Worm (Caenorhabditis elegans) whole organism, young adult: ENCODE measurements around the gene F19C6.4.
A peak's percentile ranks its signal among the peaks of the same experiment; 100 is the strongest.

Experiments
- B0261.1 ChIP-seq: sonication (generic microtip); optimal IDR thresholded peaks from 2 replicates; lab custom pipeline; 2016; ENCODE audit warnings: mild to moderate bottlenecking, missing genetic modification characterization, moderate library complexity, missing compliant biosample characterization
- C06A6.2 ChIP-seq: fragments of 200-800 bp; sonication (Bioruptor generic); conservative IDR thresholded peaks from 2 replicates; pipeline ENCODE4 v1.3.6; 2022; ENCODE audit warnings: missing genetic modification characterization, missing compliant biosample characterization
- C17E4.6 ChIP-seq: fragments of 200-800 bp; sonication (Bioruptor generic); IDR thresholded peaks from 2 replicates; pipeline ENCODE4 v1.3.6; 2022; ENCODE audit warnings: missing genetic modification reagents, missing genetic modification characterization, missing compliant biosample characterization
- F10E7.11 ChIP-seq: sonication (generic microtip); optimal IDR thresholded peaks from 2 replicates; lab custom pipeline; 2017; ENCODE audit warnings: mild to moderate bottlenecking, missing genetic modification characterization, moderate library complexity, missing compliant biosample characterization
- F23B12.7 ChIP-seq: sonication (generic microtip); optimal IDR thresholded peaks from 2 replicates; lab custom pipeline; 2017; ENCODE audit warnings: missing genetic modification characterization, mild to moderate bottlenecking, missing compliant biosample characterization, antibody characterized with exemption, moderate library complexity; ENCODE audit not compliant: insufficient read depth
- T26A5.8 ChIP-seq: sonication (generic microtip); optimal IDR thresholded peaks from 2 replicates; lab custom pipeline; 2016; ENCODE audit warnings: missing genetic modification characterization, missing compliant biosample characterization
- Y53F4B.3 ChIP-seq: fragments of 200-800 bp; sonication (Bioruptor generic); IDR thresholded peaks from 2 replicates; pipeline ENCODE4 v1.3.6; 2022; ENCODE audit warnings: missing genetic modification reagents, missing genetic modification characterization, missing compliant biosample characterization
- Y53G8AR.9 ChIP-seq: fragments of 200-800 bp; sonication (Bioruptor generic); conservative IDR thresholded peaks from 2 replicates; pipeline ENCODE4 v1.3.6; 2022; ENCODE audit warnings: missing genetic modification reagents, missing genetic modification characterization, missing compliant biosample characterization
- Y79H2A.3 ChIP-seq: fragments of 200-800 bp; sonication (Bioruptor generic); conservative IDR thresholded peaks from 2 replicates; pipeline ENCODE4 v1.3.6; 2022; ENCODE audit warnings: missing genetic modification reagents, missing genetic modification characterization, missing compliant biosample characterization
- atf-7 ChIP-seq: sonication (generic microtip); optimal IDR thresholded peaks from 2 replicates; lab custom pipeline; 2017; ENCODE audit warnings: mild to moderate bottlenecking, missing genetic modification characterization, missing compliant biosample characterization
- attf-5 ChIP-seq: fragments of 200-800 bp; sonication (Bioruptor generic); optimal IDR thresholded peaks from 2 replicates; lab custom pipeline; 2018; ENCODE audit warnings: mild to moderate bottlenecking, missing genetic modification characterization, missing compliant biosample characterization
- bed-2 ChIP-seq: fragments of 200-800 bp; sonication (Bioruptor generic); IDR thresholded peaks from 2 replicates; pipeline ENCODE4 v1.3.6; 2022; ENCODE audit warnings: missing genetic modification reagents, missing genetic modification characterization, missing compliant biosample characterization
- cebp-1 ChIP-seq, 2 experiments: fragments of 200-800 bp in 1 of 2; sonication (Bioruptor generic) in 1 of 2; sonication (generic microtip) in 1 of 2; IDR thresholded peaks in 1 of 2; optimal IDR thresholded peaks in 1 of 2; 2 replicates each; pipeline versions ENCODE4 v1.3.6 to Lab custom; 2017 to 2022; ENCODE audit warnings: missing compliant biosample characterization in 2 of 2, missing genetic modification characterization in 2 of 2, mild to moderate bottlenecking in 1 of 2, missing genetic modification reagents in 1 of 2, moderate library complexity in 1 of 2
- ceh-58 ChIP-seq: fragments of 200-800 bp; sonication (Bioruptor generic); IDR thresholded peaks from 2 replicates; pipeline ENCODE4 v1.3.6; 2022; ENCODE audit warnings: missing genetic modification characterization, missing compliant biosample characterization
- dpl-1 ChIP-seq: fragments of 150-350 bp; optimal IDR thresholded peaks from 2 replicates; lab custom pipeline; 2014; ENCODE audit warnings: missing biosample characterization, missing genetic modification reagents, missing genetic modification characterization
- egl-44 ChIP-seq: fragments of 200-800 bp; sonication (Bioruptor generic); IDR thresholded peaks from 2 replicates; pipeline ENCODE4 v1.3.6; 2022; ENCODE audit warnings: missing genetic modification reagents, missing genetic modification characterization, missing compliant biosample characterization
- ekl-4 ChIP-seq: fragments of 200-800 bp; sonication (Bioruptor generic); IDR thresholded peaks from 2 replicates; pipeline ENCODE4 v1.3.6; 2022; ENCODE audit warnings: missing genetic modification reagents, missing genetic modification characterization, missing compliant biosample characterization
- ets-4 ChIP-seq: fragments of 200-800 bp; sonication (Bioruptor generic); optimal IDR thresholded peaks from 2 replicates; lab custom pipeline; 2018; ENCODE audit warnings: mild to moderate bottlenecking, missing genetic modification characterization, missing compliant biosample characterization
- let-607 ChIP-seq, 2 experiments: fragments of 200-800 bp in 1 of 2; sonication (Bioruptor generic) in 1 of 2; sonication (generic microtip) in 1 of 2; optimal IDR thresholded peaks; 2 replicates each; lab custom pipeline; 2016 to 2018; ENCODE audit warnings: mild to moderate bottlenecking in 2 of 2, missing compliant biosample characterization in 2 of 2, missing genetic modification characterization in 2 of 2, moderate library complexity in 2 of 2, missing genotype in 1 of 2
- lin-54 ChIP-seq: fragments of 200-800 bp; sonication (Bioruptor generic); optimal IDR thresholded peaks from 2 replicates; lab custom pipeline; 2018; ENCODE audit warnings: mild to moderate bottlenecking, missing genetic modification characterization, missing compliant biosample characterization
- madf-10 ChIP-seq: sonication (generic microtip); optimal IDR thresholded peaks from 2 replicates; lab custom pipeline; 2016; ENCODE audit warnings: mild to moderate bottlenecking, missing genetic modification characterization, missing compliant biosample characterization
- madf-6 ChIP-seq: fragments of 200-800 bp; sonication (Bioruptor generic); IDR thresholded peaks from 2 replicates; pipeline ENCODE4 v1.3.6; 2022; ENCODE audit warnings: missing genetic modification reagents, missing genetic modification characterization, missing compliant biosample characterization
- madf-8 ChIP-seq: fragments of 200-800 bp; sonication (Bioruptor generic); conservative IDR thresholded peaks from 2 replicates; pipeline ENCODE4 v1.3.6; 2022; ENCODE audit warnings: missing genetic modification reagents, missing genetic modification characterization, missing compliant biosample characterization
- mel-28 ChIP-seq: sonication (generic microtip); optimal IDR thresholded peaks from 2 replicates; lab custom pipeline; 2016; ENCODE audit warnings: borderline replicate concordance, mild to moderate bottlenecking, missing genetic modification characterization, missing compliant biosample characterization
- nfyb-1 ChIP-seq: fragments of 200-800 bp; sonication (Bioruptor generic); IDR thresholded peaks from 2 replicates; pipeline ENCODE4 v1.3.6; 2022; ENCODE audit warnings: missing genetic modification reagents, missing genetic modification characterization, missing compliant biosample characterization
- nhr-179 ChIP-seq: sonication (generic microtip); optimal IDR thresholded peaks from 2 replicates; lab custom pipeline; 2016; ENCODE audit warnings: mild to moderate bottlenecking, missing genetic modification characterization, missing compliant biosample characterization
- rec-8 ChIP-seq, 2 experiments: sonication (generic microtip); optimal IDR thresholded peaks; 2 replicates each; lab custom pipeline; 2016; ENCODE audit warnings: mild to moderate bottlenecking in 2 of 2, missing genetic modification characterization in 2 of 2, missing genetic modification reagents in 2 of 2, missing genotype in 2 of 2, missing biosample characterization in 1 of 2, missing compliant biosample characterization in 1 of 2, moderate library complexity in 1 of 2
- repo-1 ChIP-seq: sonication (generic microtip); optimal IDR thresholded peaks from 2 replicates; lab custom pipeline; 2017; ENCODE audit warnings: mild to moderate bottlenecking, missing genetic modification characterization, missing compliant biosample characterization
- rpc-1 ChIP-seq, 2 experiments: fragments of 150-350 bp in 1 of 2; sonication (generic microtip) in 1 of 2; optimal IDR thresholded peaks; 2 replicates each; lab custom pipeline; 2014 to 2018; ENCODE audit warnings: missing biosample characterization in 1 of 2, missing genetic modification characterization in 1 of 2, missing genetic modification reagents in 1 of 2, missing genotype in 1 of 2
- sdz-38 ChIP-seq: sonication (generic microtip); optimal IDR thresholded peaks from 2 replicates; lab custom pipeline; 2016; ENCODE audit warnings: missing genotype, missing genetic modification characterization, missing compliant biosample characterization
- snpc-1.3 ChIP-seq: sonication (generic microtip); optimal IDR thresholded peaks from 2 replicates; lab custom pipeline; 2017; ENCODE audit warnings: missing genetic modification characterization, mild to moderate bottlenecking, missing compliant biosample characterization, antibody characterized with exemption, moderate library complexity, missing genotype, missing genetic modification reagents; ENCODE audit not compliant: insufficient read depth
- somi-1 ChIP-seq: fragments of 200-800 bp; sonication (Bioruptor generic); optimal IDR thresholded peaks from 2 replicates; lab custom pipeline; 2018; ENCODE audit warnings: mild to moderate bottlenecking, missing genetic modification characterization, missing compliant biosample characterization
- tbp1 ChIP-seq: fragments of 200-800 bp; sonication (Bioruptor generic); optimal IDR thresholded peaks from 2 replicates; lab custom pipeline; 2018; ENCODE audit warnings: mild to moderate bottlenecking, missing genetic modification characterization, missing compliant biosample characterization
- unc-130 ChIP-seq: sonication (generic microtip); optimal IDR thresholded peaks from 2 replicates; lab custom pipeline; 2016; ENCODE audit warnings: missing genetic modification reagents, missing genetic modification characterization, missing compliant biosample characterization
- zfh-2 ChIP-seq: fragments of 200-800 bp; sonication (Bioruptor generic); conservative IDR thresholded peaks from 2 replicates; pipeline ENCODE4 v1.3.6; 2022; ENCODE audit warnings: missing genetic modification reagents, missing genetic modification characterization, missing compliant biosample characterization
- zim-3 ChIP-seq: sonication (generic microtip); optimal IDR thresholded peaks from 2 replicates; lab custom pipeline; 2017; ENCODE audit warnings: mild to moderate bottlenecking, missing genetic modification characterization, moderate library complexity, missing compliant biosample characterization
- ztf-25 ChIP-seq: fragments of 200-800 bp; sonication (Bioruptor generic); IDR thresholded peaks from 2 replicates; pipeline ENCODE4 v1.3.6; 2022; ENCODE audit warnings: missing genetic modification reagents, missing genetic modification characterization, missing compliant biosample characterization
- ztf-28 ChIP-seq: fragments of 200-800 bp; sonication (Bioruptor generic); IDR thresholded peaks from 2 replicates; pipeline ENCODE4 v1.3.6; 2022; ENCODE audit warnings: missing genetic modification reagents, missing genetic modification characterization, missing compliant biosample characterization

F19C6.4 gene

DNA sequence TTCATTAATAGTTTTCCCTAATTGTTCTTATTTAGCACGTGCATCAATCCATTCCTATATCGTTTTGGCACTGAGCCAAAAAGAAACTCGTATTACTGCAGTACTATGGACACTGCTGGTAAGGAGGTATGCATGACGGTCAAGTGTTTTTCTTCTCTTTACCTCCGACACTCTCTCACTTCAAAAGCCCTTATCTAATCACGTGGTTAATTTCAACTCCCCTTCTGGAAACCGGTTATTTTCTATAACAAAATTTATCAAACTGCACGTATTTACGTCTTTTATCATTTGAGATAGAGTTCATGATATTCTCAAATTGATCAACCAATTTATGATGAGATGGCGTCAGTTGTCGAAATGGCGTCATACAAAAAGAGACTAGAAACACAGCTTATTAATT, 33.8 kb upstream of the F19C6.4 start (continued):
- TF ChIP-seq atf-7 (tag; lab: Kevin White, UChicago) (peak; percentile 61), somi-1 (GFP tag; lab: Kevin White, UChicago) (peak; percentile 58), F10E7.11 (tag; lab: Kevin White, UChicago) (no peak), nfyb-1 (no peak), let-607 (tag; optimal IDR thresholded peaks at IDR 0.05; lab: Kevin White, UChicago) (peak in 1 of 2 experiments; percentile 37), Y53F4B.3 (GFP tag; lab: Robert Waterston, UW) (no peak), ztf-25 (GFP tag; lab: Robert Waterston, UW) (no peak), rec-8 (tag; optimal IDR thresholded peaks at IDR 0.05; lab: Kevin White, UChicago) (no peak), T26A5.8 (tag; lab: Kevin White, UChicago) (no peak), C17E4.6 (no peak), zim-3 (tag; lab: Kevin White, UChicago) (no peak)

DNA sequence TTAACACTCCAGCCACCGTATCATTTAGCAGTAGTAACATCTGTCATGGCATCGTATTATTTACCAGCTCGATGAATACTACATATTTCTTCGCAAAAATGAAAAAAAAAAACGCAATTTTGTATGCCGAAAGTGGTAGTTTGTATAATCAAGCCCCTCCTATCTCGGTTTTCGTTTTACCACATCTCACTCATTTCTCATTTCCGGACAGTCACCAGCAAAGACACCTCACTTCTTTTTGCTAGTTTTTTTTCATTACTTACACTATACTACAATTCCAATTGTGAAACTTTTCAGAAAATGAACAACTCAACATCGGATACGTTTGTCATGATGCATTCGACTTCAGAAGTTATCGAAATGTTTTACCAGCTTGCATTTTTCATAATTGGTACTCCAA, 31.3 kb upstream of the F19C6.4 start, which contains the start of gene gnrr-3:
gnrr-3 (plus strand) TSS at position 301 of the 400 bp plus-strand sequence.
- TF ChIP-seq B0261.1 (tag; lab: Kevin White, UChicago) (no peak), lin-54 (no peak), egl-44 (no peak), madf-6 (GFP tag; lab: Robert Waterston, UW) (no peak), zfh-2 (no peak), repo-1 (tag; lab: Kevin White, UChicago) (no peak), dpl-1 (GFP tag; lab: Kevin White, UChicago) (no peak), mel-28 (tag; lab: Kevin White, UChicago) (no peak), cebp-1 (GFP tag; IDR thresholded peaks at IDR 0.05; lab: Robert Waterston, UW) (no peak), cebp-1 (tag; optimal IDR thresholded peaks at IDR 0.05; lab: Kevin White, UChicago) (no peak), madf-10 (tag; lab: Kevin White, UChicago) (no peak), snpc-1.3 (no peak), ekl-4 (GFP tag; lab: Robert Waterston, UW) (no peak), madf-8 (no peak), bed-2 (GFP tag; lab: Robert Waterston, UW) (no peak), sdz-38 (tag; lab: Kevin White, UChicago) (no peak)

DNA sequence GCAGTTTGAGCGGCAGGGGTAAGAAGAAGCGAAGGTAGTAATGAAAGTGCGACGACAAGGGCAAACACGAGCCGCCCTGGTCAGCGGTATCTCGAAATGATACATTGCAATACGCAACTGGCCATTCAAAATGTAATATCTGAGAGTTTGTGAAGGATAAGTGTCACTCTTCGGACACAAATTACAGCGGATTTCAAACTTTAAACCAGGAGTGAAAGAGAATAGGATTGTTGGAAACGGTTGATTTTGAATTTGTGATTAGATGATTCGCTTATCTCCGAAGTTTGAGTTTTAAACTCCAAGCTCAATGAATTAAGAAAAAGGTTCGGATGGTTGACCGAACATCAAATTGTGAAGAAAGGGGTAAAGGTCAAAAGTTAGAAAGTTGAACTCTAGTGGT, 29.5 kb upstream of the F19C6.4 start, which contains the start of gene ZC374.2:
ZC374.2 (minus strand) TSS at position 101 of the 400 bp plus-strand sequence.
- TF ChIP-seq rpc-1 (optimal IDR thresholded peaks at IDR 0.05; lab: Kevin White, UChicago) (no peak), rpc-1 (tag; optimal IDR thresholded peaks at IDR 0.05; lab: Kevin White, UChicago) (no peak), Y53G8AR.9 (no peak), ceh-58 (GFP tag; lab: Robert Waterston, UW) (no peak), tbp1 (GFP tag; lab: Kevin White, UChicago) (no peak), egl-44 (no peak), Y79H2A.3 (GFP tag; lab: Robert Waterston, UW) (no peak), attf-5 (no peak), ztf-28 (GFP tag; lab: Robert Waterston, UW) (no peak), C06A6.2 (GFP tag; lab: Robert Waterston, UW) (no peak), nhr-179 (tag; lab: Kevin White, UChicago) (no peak), zim-3 (tag; lab: Kevin White, UChicago) (no peak), F10E7.11 (tag; lab: Kevin White, UChicago) (no peak), ets-4 (GFP tag; lab: Kevin White, UChicago) (no peak), unc-130 (GFP tag; lab: Kevin White, UChicago) (no peak), F23B12.7 (tag; lab: Kevin White, UChicago) (no peak)
